Fruit fly (Drosophila melanogaster): ENCODE results near the gene CG11226.

The CG11226 gene

DNA sequence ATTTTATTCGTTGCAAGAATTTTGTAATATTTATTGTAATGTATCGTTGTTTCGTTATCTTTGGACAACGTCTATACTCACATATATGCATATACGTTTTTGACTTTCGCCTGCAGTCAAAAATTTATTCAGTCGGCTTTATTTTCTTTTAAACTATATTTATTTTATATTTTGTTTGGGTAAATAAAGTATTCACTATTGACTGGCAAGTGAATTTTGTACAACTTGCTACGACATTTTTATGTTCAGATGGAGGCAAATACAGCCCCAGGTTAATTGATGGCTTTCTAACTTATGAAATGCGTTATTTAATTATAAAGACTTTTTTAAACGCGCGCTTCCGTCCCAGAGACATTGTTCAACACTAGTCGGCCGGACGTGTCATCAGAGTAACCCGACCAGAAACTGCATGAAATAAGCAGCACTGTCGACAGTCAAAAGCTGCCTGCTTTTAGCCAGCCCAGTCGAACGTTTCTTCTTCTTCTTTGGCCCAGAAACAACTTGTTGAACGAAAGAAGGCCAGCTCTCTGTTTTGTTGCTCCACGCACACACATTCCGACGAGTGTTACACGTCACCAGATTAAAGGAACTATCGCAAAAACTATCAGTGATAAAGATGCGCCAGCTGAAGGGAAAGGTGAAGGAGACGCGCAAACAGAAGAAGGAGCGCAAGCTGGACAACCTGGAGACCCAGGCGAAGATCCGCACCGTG, 26.7 kb downstream of the CG11226 start, which contains the start of gene CG33169 (continued):
- TF ChIP-seq Dip3 (GFP tag; optimal IDR thresholded peaks at IDR 0.05): peak; percentile 91
- TF ChIP-seq psq (GFP tag; optimal IDR thresholded peaks at IDR 0.05): peak; percentile 77
- peak; percentile 70 for TF ChIP-seq Xrp1 (GFP tag; IDR thresholded peaks at IDR 0.05)
- peak; percentile 80 for TF ChIP-seq gcm2 (GFP tag; optimal IDR thresholded peaks at IDR 0.05)
- TF ChIP-seq Antp (GFP tag; optimal IDR thresholded peaks at IDR 0.05): peak; percentile 93
- no peak for TF ChIP-seq sqz (GFP tag; optimal IDR thresholded peaks at IDR 0.05)
- peak; percentile 86 for TF ChIP-seq CG18599 (GFP tag; optimal IDR thresholded peaks at IDR 0.05)
- peak; percentile 81 for TF ChIP-seq eyg (GFP tag; optimal IDR thresholded peaks at IDR 0.05)
- peak; percentile 83 for TF ChIP-seq YL-1 (GFP tag; optimal IDR thresholded peaks at IDR 0.05)
- peak; percentile 73; the same call in 2 of the 3 replicates for TF ChIP-seq CG11093 (GFP tag; IDR thresholded peaks at IDR 0.05)
- TF ChIP-seq Nf-YC (tag; optimal IDR thresholded peaks at IDR 0.05): peak; percentile 73
- peak; percentile 50 for TF ChIP-seq CG9797 (GFP tag; optimal IDR thresholded peaks at IDR 0.05)
- 0 out of 3 replicates have a peak, but pooled peaks have one; percentile 49 for TF ChIP-seq jigr1 (GFP tag; IDR thresholded peaks at IDR 0.05)
- TF ChIP-seq pnt (GFP tag; optimal IDR thresholded peaks at IDR 0.05): peak; percentile 81
- peak; percentile 82 for TF ChIP-seq bab2 (GFP tag; optimal IDR thresholded peaks at IDR 0.05)
- peak; percentile 79 for TF ChIP-seq wdn (GFP tag; IDR thresholded peaks at IDR 0.05)
- no peak for TF ChIP-seq yki (optimal IDR thresholded peaks at IDR 0.05)
- peak; percentile 52 for TF ChIP-seq CG31388 (GFP tag; optimal IDR thresholded peaks at IDR 0.05)
- peak; percentile 82 for TF ChIP-seq CG17359 (tag; optimal IDR thresholded peaks at IDR 0.05)
- TF ChIP-seq Myb (GFP tag; optimal IDR thresholded peaks at IDR 0.05): peak; percentile 91
- TF ChIP-seq CG33213 (GFP tag; optimal IDR thresholded peaks at IDR 0.05): peak; percentile 96
- TF ChIP-seq repo (GFP tag; optimal IDR thresholded peaks at IDR 0.05): peak; percentile 87
- TF ChIP-seq Dad (GFP tag; optimal IDR thresholded peaks at IDR 0.05): peak; percentile 91
- TF ChIP-seq tap (tag; optimal IDR thresholded peaks at IDR 0.05): peak; percentile 59
- peak; percentile 43 for TF ChIP-seq CG6813 (GFP tag; optimal IDR thresholded peaks at IDR 0.05)
- TF ChIP-seq CG13775 (GFP tag; optimal IDR thresholded peaks at IDR 0.05): peak; percentile 57
- TF ChIP-seq chm (GFP tag; IDR thresholded peaks at IDR 0.05): peak; percentile 76
- no peak for TF ChIP-seq corto (GFP tag; optimal IDR thresholded peaks at IDR 0.05)
- TF ChIP-seq ham (GFP tag; IDR thresholded peaks at IDR 0.05): peak; percentile 72; the same call in 1 of the 2 replicates
- TF ChIP-seq h (optimal IDR thresholded peaks at IDR 0.05): no peak
- peak; percentile 74 for TF ChIP-seq Ada2b (GFP tag; IDR thresholded peaks at IDR 0.05)
- TF ChIP-seq CG7556 (GFP tag; optimal IDR thresholded peaks at IDR 0.05): no peak
- no peak for TF ChIP-seq z (GFP tag; IDR thresholded peaks at IDR 0.05)
- peak; percentile 60 for TF ChIP-seq CG14050 (GFP tag; IDR thresholded peaks at IDR 0.05)
- peak; percentile 73 for TF ChIP-seq knrl (GFP tag; IDR thresholded peaks at IDR 0.05; ENCODE audit: partially characterized antibody)
- no peak for TF ChIP-seq Kr (GFP tag; optimal IDR thresholded peaks at IDR 0.05)
- peak; percentile 91 for TF ChIP-seq CG2120 (GFP tag; optimal IDR thresholded peaks at IDR 0.05)
- peak; percentile 73 for TF ChIP-seq BtbVII (GFP tag; optimal IDR thresholded peaks at IDR 0.05)
- peak; percentile 71 for TF ChIP-seq CG13296 (GFP tag; optimal IDR thresholded peaks at IDR 0.05)
- peak; percentile 84 for TF ChIP-seq NC2β (GFP tag; optimal IDR thresholded peaks at IDR 0.05)
- no peak for TF ChIP-seq CG10565 (GFP tag; optimal IDR thresholded peaks at IDR 0.05)
- TF ChIP-seq onecut (GFP tag; IDR thresholded peaks at IDR 0.05): peak; percentile 76
- TF ChIP-seq CG10543 (GFP tag; optimal IDR thresholded peaks at IDR 0.05): peak; percentile 96
- TF ChIP-seq gsb-n (tag; optimal IDR thresholded peaks at IDR 0.05): peak; percentile 43
- no peak for TF ChIP-seq CkIIα-i1 (GFP tag; IDR thresholded peaks at IDR 0.05)
- no peak for TF ChIP-seq exex (tag; optimal IDR thresholded peaks at IDR 0.05)
- TF ChIP-seq Oaz (GFP tag; IDR thresholded peaks at IDR 0.05): peak; percentile 33; the same call in 1 of the 2 replicates
- TF ChIP-seq ci (GFP tag; IDR thresholded peaks at IDR 0.05): peak; percentile 92
- TF ChIP-seq lab (GFP tag; optimal IDR thresholded peaks at IDR 0.05): peak; percentile 92
- peak; percentile 95 for TF ChIP-seq CHES-1-like (GFP tag; optimal IDR thresholded peaks at IDR 0.05)
- no peak for TF ChIP-seq sim (GFP tag; IDR thresholded peaks at IDR 0.05)

Measured in whole organism, embryonic.